Fruit fly (Drosophila melanogaster) whole organism, embryonic: ENCODE data around the gene CG13893.

ENCODE experiments used
- ATbp ChIP-seq: fragments of 200-800 bp; sonication (Bioruptor generic); optimal IDR thresholded peaks from 2 replicates; lab custom pipeline; 2017; ENCODE audit warnings: missing biosample characterization, mild to moderate bottlenecking, missing genetic modification characterization, missing genetic modification reagents
- Antp ChIP-seq: fragments of 200-800 bp; sonication (Bioruptor generic); optimal IDR thresholded peaks from 3 replicates; lab custom pipeline; 2016; ENCODE audit warnings: missing biosample characterization, missing genetic modification characterization
- CG10147 ChIP-seq: fragments of 200-800 bp; sonication (Bioruptor generic); optimal IDR thresholded peaks from 2 replicates; lab custom pipeline; 2019; ENCODE audit warnings: missing biosample characterization, mild to moderate bottlenecking, missing genetic modification characterization, moderate library complexity
- CG12104 ChIP-seq: fragments of 200-800 bp; sonication (Bioruptor generic); optimal IDR thresholded peaks from 3 replicates; lab custom pipeline; 2016; ENCODE audit warnings: missing biosample characterization, missing genetic modification characterization
- CG13123 ChIP-seq: fragments of 200-800 bp; sonication (Bioruptor generic); optimal IDR thresholded peaks from 2 replicates; lab custom pipeline; 2016; ENCODE audit warnings: missing biosample characterization, missing genetic modification characterization
- CG13296 ChIP-seq: fragments of 200-800 bp; sonication (Bioruptor generic); optimal IDR thresholded peaks from 3 replicates; lab custom pipeline; 2018; ENCODE audit warnings: missing biosample characterization, mild to moderate bottlenecking, missing genetic modification characterization
- CG13775 ChIP-seq: fragments of 200-800 bp; sonication (Bioruptor generic); optimal IDR thresholded peaks from 3 replicates; lab custom pipeline; 2017; ENCODE audit warnings: missing biosample characterization, mild to moderate bottlenecking, missing genetic modification characterization
- CG13894 ChIP-seq: fragments of 200-800 bp; sonication (Bioruptor generic); optimal IDR thresholded peaks from 3 replicates; lab custom pipeline; 2018; ENCODE audit warnings: missing biosample characterization, mild to moderate bottlenecking, missing genetic modification characterization, moderate library complexity
- CG14441 ChIP-seq: fragments of 200-800 bp; sonication (Bioruptor generic); IDR thresholded peaks from 2 replicates; pipeline ENCODE4 v1.3.6; 2022; ENCODE audit warnings: missing biosample characterization, missing genetic modification characterization
- CG1529 ChIP-seq: fragments of 200-800 bp; sonication (Bioruptor generic); optimal IDR thresholded peaks from 3 replicates; lab custom pipeline; 2018; ENCODE audit warnings: missing biosample characterization, missing genetic modification characterization
- CG15479 ChIP-seq: fragments of 200-800 bp; sonication (Bioruptor generic); optimal IDR thresholded peaks from 3 replicates; lab custom pipeline; 2019; ENCODE audit warnings: missing biosample characterization, mild to moderate bottlenecking, missing genetic modification characterization, moderate library complexity
- CG17385 ChIP-seq: fragments of 200-800 bp; sonication (Bioruptor generic); optimal IDR thresholded peaks from 3 replicates; lab custom pipeline; 2018; ENCODE audit warnings: missing biosample characterization, mild to moderate bottlenecking, missing genetic modification characterization
- CG18262 ChIP-seq: fragments of 200-800 bp; optimal IDR thresholded peaks from 3 replicates; lab custom pipeline; 2019; ENCODE audit warnings: missing biosample characterization, mild to moderate bottlenecking, missing genetic modification characterization, moderate library complexity
- CG2875 ChIP-seq: fragments of 200-800 bp; sonication (Bioruptor generic); optimal IDR thresholded peaks from 2 replicates; lab custom pipeline; 2017; ENCODE audit warnings: missing biosample characterization, mild to moderate bottlenecking, missing genetic modification characterization, missing genetic modification reagents
- CG34224 ChIP-seq: fragments of 200-800 bp; sonication (Bioruptor generic); IDR thresholded peaks from 3 replicates; pipeline ENCODE4 v1.3.6; 2022; ENCODE audit warnings: missing biosample characterization, missing genetic modification characterization; ENCODE audit not compliant: partially characterized antibody
- CG42726 ChIP-seq: fragments of 200-800 bp; sonication (Bioruptor generic); IDR thresholded peaks from 2 replicates; pipeline ENCODE4 v1.3.6; 2022; ENCODE audit warnings: missing biosample characterization, missing genetic modification characterization; ENCODE audit not compliant: partially characterized antibody
- CG4820 ChIP-seq: fragments of 200-800 bp; sonication (Bioruptor generic); optimal IDR thresholded peaks from 3 replicates; lab custom pipeline; 2016; ENCODE audit warnings: missing biosample characterization, missing genetic modification characterization
- CG6272 ChIP-seq: fragments of 200-800 bp; sonication (Bioruptor generic); IDR thresholded peaks from 2 replicates; pipeline ENCODE4 v1.3.6; 2022; ENCODE audit warnings: missing biosample characterization, missing genetic modification characterization
- CG7556 ChIP-seq: fragments of 200-800 bp; sonication (Bioruptor generic); optimal IDR thresholded peaks from 2 replicates; lab custom pipeline; 2017; ENCODE audit warnings: missing biosample characterization, mild to moderate bottlenecking, missing genetic modification characterization
- CG7786 ChIP-seq: fragments of 200-800 bp; sonication (Bioruptor generic); optimal IDR thresholded peaks from 2 replicates; lab custom pipeline; 2016; ENCODE audit warnings: missing biosample characterization, missing genetic modification characterization
- CoRest ChIP-seq: fragments of 200-800 bp; sonication (Bioruptor generic); optimal IDR thresholded peaks from 3 replicates; lab custom pipeline; 2018; ENCODE audit warnings: missing biosample characterization, mild to moderate bottlenecking, missing genetic modification characterization, moderate library complexity
- Doc2 ChIP-seq: fragments of 200-800 bp; sonication (Bioruptor generic); IDR thresholded peaks from 2 replicates; pipeline ENCODE4 v1.3.6; 2022; ENCODE audit warnings: missing biosample characterization, missing genetic modification characterization
- Dp ChIP-seq: fragments of 200-800 bp; sonication (Bioruptor generic); optimal IDR thresholded peaks from 2 replicates; lab custom pipeline; 2018; ENCODE audit warnings: missing biosample characterization, mild to moderate bottlenecking, missing genetic modification characterization, moderate library complexity
- Drgx ChIP-seq: fragments of 200-800 bp; sonication (Bioruptor generic); IDR thresholded peaks from 2 replicates; pipeline ENCODE4 v1.3.6; 2022; ENCODE audit warnings: missing biosample characterization, missing genetic modification characterization
- Ets65A ChIP-seq: fragments of 200-800 bp; sonication (Bioruptor generic); peaks from one replicate; lab custom pipeline; 2016; ENCODE audit warnings: missing biosample characterization, missing genetic modification characterization
- Hmx ChIP-seq: fragments of 200-800 bp; sonication (Bioruptor generic); optimal IDR thresholded peaks from 2 replicates; lab custom pipeline; 2016; ENCODE audit warnings: missing biosample characterization, missing genetic modification characterization
- MTF-1 ChIP-seq: fragments of 200-800 bp; sonication (Bioruptor generic); optimal IDR thresholded peaks from 2 replicates; lab custom pipeline; 2018; ENCODE audit warnings: missing biosample characterization, mild to moderate bottlenecking, missing genetic modification characterization, borderline replicate concordance
- Max ChIP-seq: fragments of 200-800 bp; sonication (Bioruptor generic); optimal IDR thresholded peaks from 2 replicates; lab custom pipeline; 2016; ENCODE audit warnings: missing biosample characterization, mild to moderate bottlenecking, missing genetic modification characterization
- NFAT ChIP-seq: fragments of 200-800 bp; sonication (Bioruptor generic); IDR thresholded peaks from 2 replicates; pipeline ENCODE4 v1.3.6; 2022; ENCODE audit warnings: missing biosample characterization, missing genetic modification characterization
- Pdp1 ChIP-seq, 2 experiments: fragments of 200-800 bp; sonication (Bioruptor generic); optimal IDR thresholded peaks; 3 replicates each; lab custom pipeline; 2016; ENCODE audit warnings: missing biosample characterization in 2 of 2, missing genetic modification characterization in 2 of 2, mild to moderate bottlenecking in 1 of 2, moderate library complexity in 1 of 2
- Scr ChIP-seq: fragments of 200-800 bp; sonication (Bioruptor generic); IDR thresholded peaks from 2 replicates; pipeline ENCODE4 v1.3.6; 2022; ENCODE audit warnings: missing biosample characterization, missing genetic modification characterization; ENCODE audit not compliant: partially characterized antibody
- Spps ChIP-seq: fragments of 200-800 bp; sonication (Bioruptor generic); optimal IDR thresholded peaks from 2 replicates; lab custom pipeline; 2018; ENCODE audit warnings: missing biosample characterization, mild to moderate bottlenecking, missing genetic modification characterization
- az2 ChIP-seq: fragments of 200-800 bp; sonication (Bioruptor generic); optimal IDR thresholded peaks from 3 replicates; lab custom pipeline; 2016; ENCODE audit warnings: missing biosample characterization, missing genetic modification characterization
- bowl ChIP-seq: fragments of 200-800 bp; sonication (Bioruptor generic); IDR thresholded peaks from 2 replicates; pipeline ENCODE4 v1.3.6; 2022; ENCODE audit warnings: missing biosample characterization, missing genetic modification characterization
- caup ChIP-seq: fragments of 200-800 bp; sonication (Bioruptor generic); optimal IDR thresholded peaks from 3 replicates; lab custom pipeline; 2017; ENCODE audit warnings: missing biosample characterization, mild to moderate bottlenecking, missing genetic modification characterization, moderate library complexity; ENCODE audit not compliant: severe bottlenecking
- cg ChIP-seq: fragments of 200-800 bp; sonication (Bioruptor generic); optimal IDR thresholded peaks from 3 replicates; lab custom pipeline; 2019; ENCODE audit warnings: missing biosample characterization, mild to moderate bottlenecking, missing genetic modification characterization, moderate library complexity
- dysf ChIP-seq: fragments of 200-800 bp; sonication (Bioruptor generic); IDR thresholded peaks from 3 replicates; pipeline ENCODE4 v1.3.6; 2022; ENCODE audit warnings: missing biosample characterization, missing genetic modification characterization
- eve ChIP-seq, 2 experiments: fragments of >200 bp; optimal IDR thresholded peaks; 2 replicates each; lab custom pipeline; 2017; ENCODE audit warnings: missing biosample characterization in 2 of 2, missing genetic modification characterization in 2 of 2
- eyg ChIP-seq: fragments of 200-800 bp; sonication (Bioruptor generic); optimal IDR thresholded peaks from 3 replicates; lab custom pipeline; 2016; ENCODE audit warnings: missing biosample characterization, missing genetic modification characterization
- gfzf ChIP-seq: fragments of 200-800 bp; sonication (Bioruptor generic); optimal IDR thresholded peaks from 2 replicates; lab custom pipeline; 2016; ENCODE audit warnings: missing biosample characterization, mild to moderate bottlenecking, missing genetic modification characterization, moderate library complexity
- gsb ChIP-seq: fragments of 200-800 bp; sonication (Bioruptor generic); IDR thresholded peaks from 2 replicates; pipeline ENCODE4 v1.3.6; 2022; ENCODE audit warnings: missing biosample characterization, missing genetic modification characterization
- hbn ChIP-seq: fragments of 200-800 bp; sonication (Bioruptor generic); IDR thresholded peaks from 2 replicates; pipeline ENCODE4 v1.3.6; 2022; ENCODE audit warnings: missing biosample characterization, missing genetic modification characterization; ENCODE audit not compliant: partially characterized antibody
- rib ChIP-seq: fragments of 200-800 bp; sonication (Bioruptor generic); IDR thresholded peaks from 2 replicates; pipeline ENCODE4 v1.3.6; 2022; ENCODE audit warnings: missing biosample characterization, missing genetic modification characterization
- slbo ChIP-seq: fragments of 200-800 bp; sonication (Bioruptor generic); IDR thresholded peaks from 2 replicates; pipeline ENCODE4 v1.3.6; 2022; ENCODE audit warnings: missing biosample characterization, missing genetic modification characterization
- stwl ChIP-seq: fragments of 200-800 bp; sonication (Bioruptor generic); optimal IDR thresholded peaks from 3 replicates; lab custom pipeline; 2018; ENCODE audit warnings: missing biosample characterization, mild to moderate bottlenecking, missing genetic modification characterization, moderate library complexity
- unc-4 ChIP-seq: fragments of 200-800 bp; sonication (Bioruptor generic); IDR thresholded peaks from 2 replicates; pipeline ENCODE4 v1.3.6; 2022; ENCODE audit warnings: missing biosample characterization, missing genetic modification characterization; ENCODE audit not compliant: partially characterized antibody
- vfl ChIP-seq: fragments of 200-800 bp; sonication (Bioruptor generic); optimal IDR thresholded peaks from 2 replicates; lab custom pipeline; 2016; ENCODE audit warnings: missing biosample characterization, missing genetic modification characterization
- zfh1 ChIP-seq: fragments of 200-800 bp; sonication (Bioruptor generic); IDR thresholded peaks from 3 replicates; pipeline ENCODE4 v1.3.6; 2022; ENCODE audit warnings: missing biosample characterization, missing genetic modification characterization
- zfh2 ChIP-seq: fragments of 200-800 bp; sonication (Bioruptor generic); optimal IDR thresholded peaks from 2 replicates; lab custom pipeline; 2016; ENCODE audit warnings: missing biosample characterization, missing genetic modification characterization

The CG13893 gene

dm6 chr3L:629916-630663 lies 26.3 kb upstream of the CG13893 start (continued):
- no peak for TF ChIP-seq CG13296 (GFP tag; lab: Kevin White, UChicago)
- peak; percentile 56 for TF ChIP-seq az2
- TF ChIP-seq CG10147 (GFP tag; lab: Kevin White, UChicago) = no peak
- TF ChIP-seq CG17385 (GFP tag; lab: Kevin White, UChicago) = peak; percentile 23
- TF ChIP-seq gfzf (GFP tag; lab: Kevin White, UChicago) = no peak
- peak; percentile 22; the same call in 1 of the 2 replicates for TF ChIP-seq Drgx
- TF ChIP-seq CG42726 (GFP tag; lab: Robert Waterston, UW) = no peak
- peak; percentile 43 for TF ChIP-seq CoRest
- TF ChIP-seq CG1529 (GFP tag; lab: Kevin White, UChicago) = no peak
- no peak for TF ChIP-seq CG34224 (GFP tag; lab: Robert Waterston, UW)
- TF ChIP-seq CG6272 = no peak; the same call in 1 of the 2 replicates
- TF ChIP-seq ATbp = no peak
- TF ChIP-seq CG13123 (GFP tag; lab: Kevin White, UChicago) = no peak
- TF ChIP-seq vfl (GFP tag; lab: Kevin White, UChicago) = peak; percentile 61
- TF ChIP-seq CG7556 (GFP tag; lab: Kevin White, UChicago) = peak; percentile 57
- TF ChIP-seq rib (GFP tag; lab: Robert Waterston, UW) = no peak
- TF ChIP-seq Dp (GFP tag; lab: Kevin White, UChicago) = no peak
- no peak for TF ChIP-seq Hmx (GFP tag; lab: Kevin White, UChicago)
- no peak for TF ChIP-seq bowl
- TF ChIP-seq CG12104 = peak; percentile 36
- peak; percentile 81 for TF ChIP-seq Ets65A (GFP tag; lab: Kevin White, UChicago)
- TF ChIP-seq NFAT (GFP tag; lab: Robert Waterston, UW) = peak; percentile 50
- TF ChIP-seq eyg (GFP tag; lab: Kevin White, UChicago) = no peak
- TF ChIP-seq CG4820 = no peak
- TF ChIP-seq Spps (tag; lab: Kevin White, UChicago) = no peak
- TF ChIP-seq Doc2 = no peak

DNA sequence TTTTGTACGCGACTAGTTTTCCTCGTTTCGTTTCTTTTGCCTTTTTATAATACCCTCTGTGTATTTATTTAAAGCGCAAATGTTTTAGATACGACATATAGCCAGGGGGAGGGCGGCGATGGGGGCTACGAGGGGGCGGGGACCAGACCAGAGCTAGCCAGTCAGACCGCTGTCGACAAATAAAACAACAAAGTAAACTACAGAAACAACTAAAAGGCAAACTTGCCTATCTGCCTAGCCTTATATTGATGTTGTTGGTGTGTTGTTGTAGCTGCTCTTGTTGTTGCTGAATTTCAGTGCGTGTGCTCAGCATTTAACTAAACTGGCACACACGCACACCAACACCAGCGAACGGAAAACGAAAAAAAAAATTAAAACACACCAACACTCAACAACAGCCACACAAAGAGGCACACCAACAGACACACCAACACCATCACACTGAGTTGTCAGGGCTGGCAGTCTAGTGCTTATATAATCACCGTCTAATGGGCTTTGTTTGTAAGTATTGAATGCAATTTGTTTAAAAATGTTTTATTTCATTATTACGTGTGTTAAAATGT lies 25.6 kb upstream of the CG13893 start:
- TF ChIP-seq eve (GFP tag; optimal IDR thresholded peaks at IDR 0.05; lab: Kevin White, UChicago) = no peak
- TF ChIP-seq Scr (GFP tag; lab: Robert Waterston, UW) = no peak
- TF ChIP-seq CG2875 (GFP tag; lab: Kevin White, UChicago) = no peak
- TF ChIP-seq CG7786 (GFP tag; lab: Kevin White, UChicago) = no peak
- TF ChIP-seq dysf = no peak
- TF ChIP-seq CG14441 = peak; percentile 30; the same call in 1 of the 2 replicates
- no peak for TF ChIP-seq CG13775 (GFP tag; lab: Kevin White, UChicago)
- peak; percentile 13; the same call in 1 of the 3 replicates for TF ChIP-seq zfh1 (GFP tag; lab: Robert Waterston, UW)
- no peak for TF ChIP-seq Max (GFP tag; lab: Kevin White, UChicago)
- TF ChIP-seq Antp (GFP tag; lab: Kevin White, UChicago) = no peak
- peak; percentile 74 for TF ChIP-seq CG13894 (tag; lab: Kevin White, UChicago)
- TF ChIP-seq slbo (GFP tag; lab: Robert Waterston, UW) = no peak
- no peak for TF ChIP-seq unc-4
- no peak for TF ChIP-seq hbn (GFP tag; lab: Robert Waterston, UW)
- TF ChIP-seq zfh2 = no peak
- peak; percentile 20 for TF ChIP-seq MTF-1 (GFP tag; lab: Kevin White, UChicago)
- peak in 1 of 2 experiments; percentile 99 for TF ChIP-seq Pdp1 (GFP tag; optimal IDR thresholded peaks at IDR 0.05; lab: Kevin White, UChicago)
- TF ChIP-seq stwl (tag; lab: Kevin White, UChicago) = no peak
- no peak for TF ChIP-seq CG15479 (GFP tag; lab: Kevin White, UChicago)
- TF ChIP-seq caup (GFP tag; lab: Kevin White, UChicago) = peak; percentile 30
- TF ChIP-seq cg (GFP tag; lab: Kevin White, UChicago) = peak; percentile 87
- TF ChIP-seq CG18262 (tag; lab: Kevin White, UChicago) = no peak
- no peak for TF ChIP-seq gsb (GFP tag; lab: Robert Waterston, UW)
